Worm (Caenorhabditis elegans) whole organism, dauer: ENCODE data around the gene lgc-12.

Experiments
- unc-62 ChIP-seq: sonication (generic microtip); optimal IDR thresholded peaks from 2 replicates; lab custom pipeline; 2017; ENCODE audit warnings: missing biosample characterization, missing genetic modification reagents, missing genetic modification characterization

Gene lgc-12

DNA sequence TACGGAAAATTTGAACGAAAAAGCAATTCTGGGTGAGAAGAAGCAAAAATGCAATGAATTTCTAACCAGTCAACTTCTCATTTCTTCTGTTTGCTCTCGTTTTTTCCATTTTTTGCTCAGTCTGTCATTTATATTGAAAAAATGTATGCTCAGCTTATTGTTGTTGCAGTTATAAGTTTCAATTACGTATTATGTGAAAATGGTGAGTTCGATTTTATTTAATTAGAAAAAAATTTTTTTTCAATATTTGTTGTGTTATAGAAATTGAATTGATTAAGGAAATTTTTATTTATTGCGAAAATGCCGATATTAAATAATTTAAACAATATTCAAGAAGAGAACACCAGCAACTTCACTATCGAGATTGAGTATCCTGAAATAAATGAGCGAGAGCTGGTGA is at the start of gene lgc-12:
Gene lgc-12, plus strand, starts transcription at position 301 of the 400 bp plus-strand sequence.
- TF ChIP-seq unc-62 (GFP tag; lab: Kevin White, UChicago) = no peak

ce11 chrIII:7518424-7518823 is 43.5 kb upstream of the lgc-12 start, which contains the start of gene clk-2:
TSS of gene clk-2 (minus strand) at chrIII:7518524.
- TF ChIP-seq unc-62 (GFP tag; lab: Kevin White, UChicago) = no peak

- no peak for TF ChIP-seq unc-62 (GFP tag; lab: Kevin White, UChicago)
These were observed 41.3 kb upstream of the lgc-12 start, which contains the start of the genes cux-7 and C07H6.2 for ce11 chrIII:7520672-7521071. TSS of gene cux-7 (minus strand) at chrIII:7520845. TSS of gene C07H6.2 (plus strand) at chrIII:7521009.

DNA sequence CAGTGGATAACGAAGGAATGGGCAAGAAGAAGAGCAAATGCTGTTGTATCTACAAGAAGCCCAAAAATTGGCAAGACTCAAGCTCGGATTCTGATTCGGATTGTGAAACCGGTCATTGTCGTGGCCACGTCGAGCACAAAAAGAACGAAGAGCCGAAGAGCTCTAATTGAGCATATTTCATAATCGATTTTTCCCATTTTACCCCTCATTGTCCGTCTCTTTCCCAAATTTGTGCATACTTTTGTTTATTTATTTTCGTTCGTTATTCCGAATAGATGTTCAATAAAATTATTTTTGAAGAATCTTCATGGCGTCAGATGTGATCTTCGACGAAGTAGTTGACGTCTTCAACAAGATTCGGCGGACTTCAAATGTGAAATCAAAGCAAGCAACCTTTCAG is 40.8 kb upstream of the lgc-12 start, which contains the start of gene lig-4:
Gene lig-4, plus strand, starts transcription at position 301 of the 400 bp plus-strand sequence.
- no peak for TF ChIP-seq unc-62 (GFP tag; lab: Kevin White, UChicago)

DNA sequence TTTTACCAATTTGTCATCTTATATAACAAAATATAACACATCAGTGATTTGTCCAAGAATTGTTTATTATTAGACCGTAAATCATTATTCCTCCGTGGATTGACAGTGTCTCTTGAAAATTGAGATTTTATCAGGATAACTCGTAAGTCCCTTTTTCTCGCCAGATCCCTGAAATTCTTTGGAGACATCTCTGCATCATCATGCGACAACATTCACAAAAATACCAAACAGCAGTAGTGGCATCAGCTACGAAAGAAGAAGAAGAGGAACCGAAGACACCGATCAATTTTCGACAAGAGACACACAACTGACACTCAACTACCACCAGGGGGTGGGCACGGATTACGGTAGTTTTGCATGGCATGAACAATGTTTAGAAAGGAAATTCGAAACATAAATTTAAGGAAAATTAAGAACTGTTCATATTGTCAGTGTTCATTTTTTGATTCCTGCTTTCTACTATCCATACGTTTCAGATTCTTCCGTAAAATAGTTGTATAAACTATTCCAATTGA is 37.1 kb upstream of the lgc-12 start:
- no peak for TF ChIP-seq unc-62 (GFP tag; lab: Kevin White, UChicago)

DNA sequence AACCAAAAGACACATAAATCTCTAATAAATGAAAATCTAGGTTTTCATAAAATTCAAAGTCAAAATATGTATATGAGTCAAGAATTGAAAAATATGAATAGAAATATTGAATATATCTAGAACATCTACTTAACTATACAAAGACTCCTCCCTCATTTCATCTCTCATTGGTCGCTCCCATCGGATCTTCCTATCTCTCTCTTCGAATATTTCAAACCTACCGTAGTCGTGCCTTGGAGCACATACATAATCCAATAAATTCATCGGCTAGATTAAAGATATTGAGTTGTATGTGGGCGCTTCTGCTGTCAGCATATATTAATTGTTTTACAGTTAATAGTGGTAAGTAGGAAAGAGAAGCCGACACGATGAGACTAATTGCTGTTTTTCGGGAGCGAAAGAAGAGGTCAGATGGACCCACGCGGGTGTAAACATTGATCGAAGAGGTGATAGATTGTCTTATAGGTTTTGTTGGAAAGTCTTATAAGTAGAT is 35.0 kb upstream of the lgc-12 start:
- TF ChIP-seq unc-62 (GFP tag; lab: Kevin White, UChicago) = no peak

DNA sequence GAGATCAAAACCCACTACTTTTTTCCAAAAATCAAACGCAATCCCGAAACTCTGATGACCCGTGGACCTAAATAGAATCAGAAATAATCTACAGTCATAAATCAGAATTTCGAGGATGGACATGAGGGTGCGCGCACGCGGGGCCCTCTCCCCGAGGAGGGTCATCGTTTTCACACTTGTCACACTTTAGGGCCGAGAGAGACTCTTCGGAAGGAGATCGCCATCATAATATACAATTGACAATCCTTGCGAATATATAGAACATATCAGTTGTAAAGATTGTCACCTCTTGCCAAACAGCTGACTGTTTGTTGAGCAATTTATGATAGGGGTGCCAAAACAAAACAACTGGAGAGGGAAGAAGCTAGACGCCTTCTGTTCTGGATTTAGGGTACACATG is 31.9 kb upstream of the lgc-12 start:
- no peak for TF ChIP-seq unc-62 (GFP tag; lab: Kevin White, UChicago)

DNA sequence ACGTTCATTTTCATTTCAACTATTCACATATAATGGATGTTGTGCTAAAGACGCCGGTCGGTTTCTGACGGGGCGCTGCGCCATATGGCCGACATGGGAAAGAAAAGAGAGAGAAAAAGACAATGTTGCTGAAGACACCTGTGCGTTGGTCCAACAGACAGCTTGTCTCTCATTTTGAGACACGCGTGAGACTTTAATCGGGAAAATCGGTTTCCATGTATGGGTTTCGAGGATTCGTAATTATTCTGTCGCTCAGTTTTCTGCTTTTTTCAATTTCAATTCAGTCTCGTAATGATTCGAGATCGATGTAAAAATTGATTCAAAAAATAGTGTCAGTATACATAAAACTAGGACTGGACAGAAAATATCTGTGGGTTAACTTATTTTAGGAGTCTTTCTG is 31.1 kb upstream of the lgc-12 start:
- TF ChIP-seq unc-62 (GFP tag; lab: Kevin White, UChicago) = no peak

ce11 chrIII:7531385-7531784 is 30.6 kb upstream of the lgc-12 start:
- no peak for TF ChIP-seq unc-62 (GFP tag; lab: Kevin White, UChicago)

- TF ChIP-seq unc-62 (GFP tag; lab: Kevin White, UChicago) = no peak
These were observed 29.0 kb upstream of the lgc-12 start for ce11 chrIII:7533012-7533411.

ce11 chrIII:7534648-7535047 is 27.3 kb upstream of the lgc-12 start:
- no peak for TF ChIP-seq unc-62 (GFP tag; lab: Kevin White, UChicago)

DNA sequence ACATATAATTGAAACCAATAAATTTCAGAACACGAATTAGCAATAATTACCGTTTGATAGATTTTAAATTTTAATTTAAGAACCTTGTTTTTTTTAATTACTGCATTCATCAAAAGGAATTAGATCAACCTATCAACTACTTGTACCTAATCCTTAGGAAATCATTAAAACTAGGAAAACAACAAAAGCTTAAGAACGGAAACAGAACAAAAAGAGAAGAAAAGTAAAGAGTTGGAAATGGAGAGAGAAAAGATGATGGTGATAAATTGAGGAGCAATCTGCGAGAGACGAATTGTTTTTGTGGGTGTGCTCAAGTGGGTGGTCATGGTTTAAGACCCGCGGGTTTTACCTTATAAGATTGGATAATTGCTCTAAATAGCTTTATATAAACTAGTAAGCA is 26.6 kb upstream of the lgc-12 start:
- no peak for TF ChIP-seq unc-62 (GFP tag; lab: Kevin White, UChicago)

ce11 chrIII:7536559-7536958 is 25.4 kb upstream of the lgc-12 start, which contains the start of gene lin-39:
TSS of gene lin-39 (minus strand) at chrIII:7536632.
- TF ChIP-seq unc-62 (GFP tag; lab: Kevin White, UChicago) = no peak

- TF ChIP-seq unc-62 (GFP tag; lab: Kevin White, UChicago) = no peak
These were observed 19.9 kb upstream of the lgc-12 start for ce11 chrIII:7542037-7542436.

- TF ChIP-seq unc-62 (GFP tag; lab: Kevin White, UChicago) = no peak
These were observed 17.8 kb upstream of the lgc-12 start for ce11 chrIII:7544211-7544610.

- TF ChIP-seq unc-62 (GFP tag; lab: Kevin White, UChicago) = no peak
These were observed 16.8 kb upstream of the lgc-12 start for ce11 chrIII:7545189-7545588.

ce11 chrIII:7548963-7549362 is 13.0 kb upstream of the lgc-12 start:
- no peak for TF ChIP-seq unc-62 (GFP tag; lab: Kevin White, UChicago)
